Fruit fly (Drosophila melanogaster) whole organism, adult: Measurements from ENCODE around the gene CG9586.

Experiments
- CG11617 ChIP-seq: fragments of 200-800 bp; sonication (Bioruptor generic); optimal IDR thresholded peaks from 2 replicates; lab custom pipeline; 2017; ENCODE audit warnings: mild to moderate bottlenecking, missing biosample characterization, missing genetic modification reagents, missing genetic modification characterization
- CG12768 ChIP-seq: fragments of 200-800 bp; sonication (Bioruptor generic); optimal IDR thresholded peaks from 2 replicates; lab custom pipeline; 2017; ENCODE audit warnings: missing biosample characterization, missing genetic modification characterization, mild to moderate bottlenecking, moderate library complexity, missing genetic modification reagents
- CG14711 ChIP-seq: fragments of 200-800 bp; sonication (Bioruptor generic); optimal IDR thresholded peaks from 2 replicates; lab custom pipeline; 2018; ENCODE audit warnings: missing biosample characterization, mild to moderate bottlenecking, missing genetic modification characterization, moderate library complexity
- CG1620 ChIP-seq: fragments of 200-800 bp; sonication (Bioruptor generic); optimal IDR thresholded peaks from 2 replicates; lab custom pipeline; 2016; ENCODE audit warnings: missing biosample characterization, missing genetic modification characterization
- CG33017 ChIP-seq: fragments of 200-800 bp; sonication (Bioruptor generic); optimal IDR thresholded peaks from 2 replicates; lab custom pipeline; 2018; ENCODE audit warnings: missing biosample characterization, mild to moderate bottlenecking, missing genetic modification characterization, moderate library complexity
- CG5204 ChIP-seq: fragments of 200-800 bp; sonication (Bioruptor generic); optimal IDR thresholded peaks from 2 replicates; lab custom pipeline; 2016; ENCODE audit warnings: missing biosample characterization, missing genetic modification characterization
- CG7045 ChIP-seq: fragments of 200-800 bp; sonication (Bioruptor generic); optimal IDR thresholded peaks from 2 replicates; lab custom pipeline; 2017; ENCODE audit warnings: missing biosample characterization, mild to moderate bottlenecking, missing genetic modification characterization
- CG7101 ChIP-seq: fragments of 200-800 bp; sonication (Bioruptor generic); optimal IDR thresholded peaks from 2 replicates; lab custom pipeline; 2018; ENCODE audit warnings: missing biosample characterization, mild to moderate bottlenecking, missing genetic modification characterization, moderate library complexity
- Clk ChIP-seq: fragments of 200-800 bp; sonication (Bioruptor generic); optimal IDR thresholded peaks from 2 replicates; lab custom pipeline; 2017; ENCODE audit warnings: missing biosample characterization, missing genetic modification characterization
- Crg-1 ChIP-seq: fragments of 200-800 bp; sonication (Bioruptor generic); optimal IDR thresholded peaks from 2 replicates; lab custom pipeline; 2016; ENCODE audit warnings: missing biosample characterization, missing genetic modification characterization
- Hr96 ChIP-seq: fragments of 200-800 bp; sonication (Bioruptor generic); optimal IDR thresholded peaks from 2 replicates; lab custom pipeline; 2016; ENCODE audit warnings: missing biosample characterization, missing genetic modification characterization
- Mnt ChIP-seq: fragments of 200-800 bp; sonication (Bioruptor generic); optimal IDR thresholded peaks from 2 replicates; lab custom pipeline; 2016; ENCODE audit warnings: missing biosample characterization, mild to moderate bottlenecking, missing genetic modification characterization
- bab1 ChIP-seq: fragments of 200-800 bp; sonication (Bioruptor generic); optimal IDR thresholded peaks from 3 replicates; lab custom pipeline; 2019; ENCODE audit warnings: missing biosample characterization, mild to moderate bottlenecking, missing genetic modification characterization, moderate library complexity
- cic ChIP-seq: fragments of 200-800 bp; sonication (Bioruptor generic); optimal IDR thresholded peaks from 2 replicates; lab custom pipeline; 2017; ENCODE audit warnings: missing biosample characterization, mild to moderate bottlenecking, missing genetic modification characterization, moderate library complexity
- cnc ChIP-seq, 2 experiments: fragments of >200 bp; optimal IDR thresholded peaks; 2 replicates each; lab custom pipeline; 2017
- kay ChIP-seq: fragments of 200-800 bp; sonication (Bioruptor generic); peaks from one replicate; lab custom pipeline; 2016; ENCODE audit warnings: missing biosample characterization, missing genetic modification characterization, borderline replicate concordance
- ovo ChIP-seq: fragments of 200-800 bp; sonication (Bioruptor generic); optimal IDR thresholded peaks from 2 replicates; lab custom pipeline; 2016; ENCODE audit warnings: missing biosample characterization, missing genetic modification characterization
- pad ChIP-seq: fragments of 200-800 bp; sonication (Bioruptor generic); optimal IDR thresholded peaks from 3 replicates; lab custom pipeline; 2017; ENCODE audit warnings: missing biosample characterization, missing genetic modification characterization, mild to moderate bottlenecking, moderate library complexity, missing genetic modification reagents
- tj ChIP-seq: fragments of 200-800 bp; sonication (Bioruptor generic); optimal IDR thresholded peaks from 3 replicates; lab custom pipeline; 2017; ENCODE audit warnings: missing biosample characterization, mild to moderate bottlenecking, missing genetic modification characterization, moderate library complexity
- toe ChIP-seq: fragments of 200-800 bp; sonication (Bioruptor generic); optimal IDR thresholded peaks from 2 replicates; lab custom pipeline; 2016; ENCODE audit warnings: missing biosample characterization, missing genetic modification characterization

Gene CG9586

dm6 chr2L:9192313-9192712 lies 26.0 kb upstream of the CG9586 start:
- TF ChIP-seq CG1620 (GFP tag; lab: Kevin White, UChicago), result no peak
- no peak for TF ChIP-seq pad (GFP tag; lab: Kevin White, UChicago)
- no peak for TF ChIP-seq toe (GFP tag; lab: Kevin White, UChicago)
- TF ChIP-seq cnc (optimal IDR thresholded peaks at IDR 0.05; lab: Kevin White, UChicago), result no peak

dm6 chr2L:9190270-9190669 lies 24.0 kb upstream of the CG9586 start:
- TF ChIP-seq Mnt (GFP tag; lab: Kevin White, UChicago), result no peak
- TF ChIP-seq tj (GFP tag; lab: Kevin White, UChicago), result no peak
- no peak for TF ChIP-seq CG7101 (tag; lab: Kevin White, UChicago)
- no peak for TF ChIP-seq cic (GFP tag; lab: Kevin White, UChicago)
- no peak for TF ChIP-seq CG33017
- TF ChIP-seq ovo (GFP tag; lab: Kevin White, UChicago), result no peak
- TF ChIP-seq pad (GFP tag; lab: Kevin White, UChicago), result no peak
- TF ChIP-seq bab1, result no peak
- no peak for TF ChIP-seq CG11617 (GFP tag; lab: Kevin White, UChicago)
- TF ChIP-seq CG7045 (GFP tag; lab: Kevin White, UChicago), result no peak
- no peak for TF ChIP-seq CG14711
- no peak for TF ChIP-seq CG12768 (GFP tag; lab: Kevin White, UChicago)
- no peak for TF ChIP-seq kay (GFP tag; lab: Kevin White, UChicago)
- no peak for TF ChIP-seq CG1620 (GFP tag; lab: Kevin White, UChicago)

DNA sequence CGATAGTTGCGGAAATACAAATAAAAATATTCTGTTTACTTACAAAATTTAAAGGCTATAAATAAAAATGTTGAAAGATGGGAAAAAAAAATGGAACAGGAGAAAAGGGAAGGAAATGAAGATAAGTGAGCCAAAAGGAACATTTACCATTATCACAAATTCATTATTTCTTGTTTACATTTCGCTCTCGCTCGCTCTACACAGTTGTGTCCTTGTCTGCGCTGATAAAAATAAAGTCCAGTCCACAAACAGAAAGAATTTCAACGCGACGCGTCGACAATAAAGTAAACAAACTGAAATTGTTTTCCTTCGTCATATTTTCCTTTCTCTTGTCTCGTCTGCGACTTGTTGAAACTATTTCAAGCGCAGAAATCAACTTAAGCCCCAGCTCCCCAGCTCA lies 23.0 kb upstream of the CG9586 start:
- TF ChIP-seq Mnt (GFP tag; lab: Kevin White, UChicago) (no peak), Hr96 (GFP tag; lab: Kevin White, UChicago) (no peak), kay (GFP tag; lab: Kevin White, UChicago) (no peak), CG5204 (GFP tag; lab: Kevin White, UChicago) (no peak), Crg-1 (GFP tag; lab: Kevin White, UChicago) (no peak), CG1620 (GFP tag; lab: Kevin White, UChicago) (no peak), CG7101 (tag; lab: Kevin White, UChicago) (no peak), Clk (no peak), pad (GFP tag; lab: Kevin White, UChicago) (no peak), CG33017 (no peak), CG12768 (GFP tag; lab: Kevin White, UChicago) (no peak), bab1 (no peak), ovo (GFP tag; lab: Kevin White, UChicago) (no peak), CG14711 (no peak), cnc (optimal IDR thresholded peaks at IDR 0.05; lab: Kevin White, UChicago) (no peak), cic (GFP tag; lab: Kevin White, UChicago) (no peak), toe (GFP tag; lab: Kevin White, UChicago) (no peak), CG11617 (GFP tag; lab: Kevin White, UChicago) (no peak)

- TF ChIP-seq CG7101 (tag; lab: Kevin White, UChicago) (no peak), CG5204 (GFP tag; lab: Kevin White, UChicago) (no peak), CG12768 (GFP tag; lab: Kevin White, UChicago) (no peak), Crg-1 (GFP tag; lab: Kevin White, UChicago) (no peak), bab1 (no peak), Hr96 (GFP tag; lab: Kevin White, UChicago) (no peak), Mnt (GFP tag; lab: Kevin White, UChicago) (no peak), ovo (GFP tag; lab: Kevin White, UChicago) (no peak), pad (GFP tag; lab: Kevin White, UChicago) (no peak), CG14711 (no peak)
Measured at dm6 chr2L:9188855-9189254, 22.5 kb upstream of the CG9586 start.

dm6 chr2L:9187524-9187923 lies 21.2 kb upstream of the CG9586 start:
- peak; percentile 18 for TF ChIP-seq tj (GFP tag; lab: Kevin White, UChicago)
- no peak for TF ChIP-seq toe (GFP tag; lab: Kevin White, UChicago)

DNA sequence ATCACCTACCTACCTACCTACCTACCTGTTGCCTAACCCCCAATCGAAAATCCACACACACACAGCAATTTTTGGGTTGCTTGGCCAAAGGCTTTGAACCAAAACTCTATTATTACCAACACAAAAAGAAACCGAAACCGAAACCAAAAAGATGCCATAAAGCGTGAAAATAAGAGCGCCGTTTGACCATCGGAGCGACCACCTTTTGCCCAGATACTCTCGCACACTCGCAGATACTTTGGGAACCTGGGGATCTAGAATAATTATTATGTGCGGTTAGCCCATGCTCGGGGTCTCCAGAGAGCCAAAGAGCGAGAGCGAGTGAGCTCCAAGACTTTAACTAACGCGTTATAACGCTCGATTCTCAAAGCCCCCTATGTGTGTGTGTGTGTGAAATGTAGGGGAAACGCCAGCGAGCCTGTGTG lies 16.2 kb upstream of the CG9586 start:
- TF ChIP-seq pad (GFP tag; lab: Kevin White, UChicago) (peak; percentile 81), CG5204 (GFP tag; lab: Kevin White, UChicago) (no peak)

dm6 chr2L:9181674-9182073 lies 15.4 kb upstream of the CG9586 start:
- no peak for TF ChIP-seq CG11617 (GFP tag; lab: Kevin White, UChicago)
- peak; percentile 9 for TF ChIP-seq kay (GFP tag; lab: Kevin White, UChicago)
- TF ChIP-seq ovo (GFP tag; lab: Kevin White, UChicago), result no peak
- TF ChIP-seq CG33017, result no peak
- TF ChIP-seq cnc (optimal IDR thresholded peaks at IDR 0.05; lab: Kevin White, UChicago), result no peak

dm6 chr2L:9179285-9179684 lies 13.0 kb upstream of the CG9586 start:
- TF ChIP-seq CG1620 (GFP tag; lab: Kevin White, UChicago), result no peak
- TF ChIP-seq tj (GFP tag; lab: Kevin White, UChicago), result no peak
- TF ChIP-seq cnc (optimal IDR thresholded peaks at IDR 0.05; lab: Kevin White, UChicago), result no peak
- TF ChIP-seq CG33017, result peak; percentile 19
- TF ChIP-seq CG5204 (GFP tag; lab: Kevin White, UChicago), result no peak
- TF ChIP-seq Hr96 (GFP tag; lab: Kevin White, UChicago), result no peak
- TF ChIP-seq CG7101 (tag; lab: Kevin White, UChicago), result peak; percentile 24
- peak; percentile 94 for TF ChIP-seq kay (GFP tag; lab: Kevin White, UChicago)
- no peak for TF ChIP-seq Crg-1 (GFP tag; lab: Kevin White, UChicago)
- peak; percentile 86 for TF ChIP-seq cic (GFP tag; lab: Kevin White, UChicago)
- TF ChIP-seq ovo (GFP tag; lab: Kevin White, UChicago), result no peak
- TF ChIP-seq pad (GFP tag; lab: Kevin White, UChicago), result peak; percentile 13
- no peak for TF ChIP-seq CG11617 (GFP tag; lab: Kevin White, UChicago)
- no peak for TF ChIP-seq Clk
- TF ChIP-seq bab1, result no peak
- no peak for TF ChIP-seq CG14711
- TF ChIP-seq Mnt (GFP tag; lab: Kevin White, UChicago), result peak; percentile 49
- TF ChIP-seq toe (GFP tag; lab: Kevin White, UChicago), result no peak
- peak; percentile 40 for TF ChIP-seq CG7045 (GFP tag; lab: Kevin White, UChicago)
- peak; percentile 74 for TF ChIP-seq CG12768 (GFP tag; lab: Kevin White, UChicago)
